Fruit fly (Drosophila melanogaster): ENCODE results near the gene Dscam4.

Gene Dscam4

DNA sequence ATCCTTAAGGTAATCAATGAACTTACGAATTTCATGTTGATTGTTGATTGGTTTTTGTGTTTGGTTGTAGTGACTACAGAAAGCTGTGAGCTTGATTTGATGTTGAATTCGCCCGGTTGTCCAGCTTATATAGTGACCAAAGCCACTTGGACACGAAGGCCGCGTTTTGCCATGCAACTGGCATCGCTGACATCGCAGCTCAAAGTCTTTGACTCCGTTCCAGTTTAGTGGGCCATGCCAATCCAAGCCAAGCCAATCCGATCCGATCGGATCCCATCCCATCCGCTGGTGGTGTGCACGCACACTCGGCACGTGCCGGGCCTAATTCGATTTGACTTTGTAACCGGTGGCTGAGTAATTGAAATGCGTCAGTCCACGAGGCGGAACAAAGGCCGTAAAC, 19.6 kb upstream of the Dscam4 start, which contains the start of gene CG13674:
CG13674 (minus strand) TSS at position 101 of the 400 bp plus-strand sequence.
- TF ChIP-seq tna (GFP tag; IDR thresholded peaks at IDR 0.05; ENCODE audit: partially characterized antibody): no peak
- TF ChIP-seq CG12769 (tag; optimal IDR thresholded peaks at IDR 0.05): no peak
- TF ChIP-seq CG1603 (tag; optimal IDR thresholded peaks at IDR 0.05): no peak
- TF ChIP-seq Hey (tag; optimal IDR thresholded peaks at IDR 0.05): peak; percentile 65

DNA sequence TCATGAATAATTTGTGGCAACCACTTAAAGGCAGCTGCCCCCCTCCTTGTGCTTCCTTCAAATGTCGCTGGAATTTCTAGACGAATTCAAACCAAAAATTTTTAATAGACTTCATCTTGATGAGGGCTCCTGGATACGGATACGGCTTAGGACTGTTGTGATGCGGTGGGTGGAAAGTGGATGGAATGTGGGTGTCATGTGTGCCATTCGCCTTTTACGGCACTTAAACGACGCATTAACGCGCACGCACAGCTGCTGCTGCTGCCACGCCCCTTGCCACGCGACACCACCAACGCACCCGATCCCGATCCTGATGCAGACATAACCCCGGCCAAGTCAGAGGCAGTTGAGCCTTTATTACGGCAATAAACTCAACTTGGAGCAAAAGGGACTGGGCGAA, 18.8 kb upstream of the Dscam4 start:
- TF ChIP-seq CG2116 (GFP tag; optimal IDR thresholded peaks at IDR 0.05): no peak
- peak; percentile 65 for TF ChIP-seq Hey (tag; optimal IDR thresholded peaks at IDR 0.05)
- TF ChIP-seq H15 (GFP tag; IDR thresholded peaks at IDR 0.05): no peak
- peak; percentile 71 for TF ChIP-seq sd (tag; optimal IDR thresholded peaks at IDR 0.05)
- no peak for TF ChIP-seq gro (GFP tag; optimal IDR thresholded peaks at IDR 0.05)
- peak; percentile 30 for TF ChIP-seq CG13894 (tag; optimal IDR thresholded peaks at IDR 0.05)
- TF ChIP-seq sna (GFP tag; IDR thresholded peaks at IDR 0.05; ENCODE audit: partially characterized antibody): no peak
- TF ChIP-seq Ets65A (GFP tag): peak; percentile 50
- no peak for TF ChIP-seq Oli (tag; optimal IDR thresholded peaks at IDR 0.05)
- no peak for TF ChIP-seq Hr3 (GFP tag; optimal IDR thresholded peaks at IDR 0.05)
- no peak for TF ChIP-seq CG14965 (GFP tag; optimal IDR thresholded peaks at IDR 0.05; ENCODE audit: borderline replicate concordance)
- TF ChIP-seq CG12942 (GFP tag; optimal IDR thresholded peaks at IDR 0.05): no peak
- peak; percentile 89 for TF ChIP-seq abd-A (tag; optimal IDR thresholded peaks at IDR 0.05)
- TF ChIP-seq danr (GFP tag; IDR thresholded peaks at IDR 0.05): no peak
- no peak for TF ChIP-seq Xrp1 (GFP tag; IDR thresholded peaks at IDR 0.05)
- no peak for TF ChIP-seq Aef1 (GFP tag; IDR thresholded peaks at IDR 0.05)
- TF ChIP-seq bsh (GFP tag; optimal IDR thresholded peaks at IDR 0.05): no peak
- TF ChIP-seq CG13775 (GFP tag; optimal IDR thresholded peaks at IDR 0.05): no peak
- no peak for TF ChIP-seq Sox100B (GFP tag; optimal IDR thresholded peaks at IDR 0.05)
- TF ChIP-seq CG34376 (GFP tag; optimal IDR thresholded peaks at IDR 0.05): no peak
- no peak for TF ChIP-seq Rx (GFP tag; IDR thresholded peaks at IDR 0.05)

DNA sequence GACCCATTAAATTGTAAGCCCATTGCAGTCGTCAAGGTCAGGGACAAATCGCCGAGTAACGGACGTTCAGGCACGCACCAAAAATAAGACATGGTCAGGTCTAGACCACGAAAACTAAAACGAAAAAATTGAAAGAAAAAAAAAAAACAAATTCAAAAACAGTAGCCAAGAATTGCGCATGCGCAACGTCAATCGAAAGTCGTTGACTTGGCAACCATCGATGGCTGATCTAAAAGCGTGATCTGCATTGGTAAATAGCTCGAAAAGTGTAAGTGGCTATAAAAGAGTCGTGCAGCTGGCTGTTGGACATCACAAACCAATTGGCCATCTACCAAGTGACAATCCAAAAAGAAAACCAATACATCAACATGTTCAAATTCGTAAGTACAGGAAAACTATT, 16.6 kb upstream of the Dscam4 start, which contains the start of gene CG13678:
CG13678 (plus strand) TSS at position 307 of the 400 bp plus-strand sequence.
- TF ChIP-seq ham (GFP tag; IDR thresholded peaks at IDR 0.05): no peak
- TF ChIP-seq CG2889 (GFP tag; IDR thresholded peaks at IDR 0.05): no peak
- no peak for TF ChIP-seq CG3847 (GFP tag; IDR thresholded peaks at IDR 0.05)
- TF ChIP-seq kni (GFP tag; optimal IDR thresholded peaks at IDR 0.05): peak; percentile 79
- TF ChIP-seq vvl (GFP tag; IDR thresholded peaks at IDR 0.05): 0 out of 2 replicates have a peak, but pooled peaks have one; percentile 44
- TF ChIP-seq Blimp-1 (GFP tag; optimal IDR thresholded peaks at IDR 0.05): peak; percentile 87

DNA sequence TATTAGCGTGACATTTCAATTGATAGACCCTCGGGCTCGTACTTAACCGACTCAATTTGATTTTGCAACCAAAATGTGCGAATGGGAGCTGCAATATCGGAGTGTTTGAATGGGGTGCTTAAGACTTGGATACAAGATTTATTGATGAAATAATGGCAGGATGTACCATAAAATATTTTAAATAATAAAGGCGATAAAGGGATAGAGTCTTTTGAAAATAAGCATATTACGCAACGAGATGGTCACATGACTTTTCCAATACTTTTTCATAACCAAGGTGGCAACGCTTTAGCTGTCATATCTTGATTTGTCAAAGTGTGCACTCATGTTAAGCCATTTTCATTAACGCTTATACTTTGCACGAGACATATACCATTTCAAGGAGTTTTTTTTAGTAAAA, 9.5 kb upstream of the Dscam4 start, which contains the start of gene eIF4E3:
eIF4E3 (plus strand) TSS at position 301 of the 400 bp plus-strand sequence.
- no peak for TF ChIP-seq CG12071 (GFP tag; optimal IDR thresholded peaks at IDR 0.05)
- TF ChIP-seq CG12219 (GFP tag; optimal IDR thresholded peaks at IDR 0.05): no peak
- TF ChIP-seq ro (GFP tag; IDR thresholded peaks at IDR 0.05): no peak
- TF ChIP-seq CG12299 (tag; optimal IDR thresholded peaks at IDR 0.05): no peak
- TF ChIP-seq gfzf (GFP tag; optimal IDR thresholded peaks at IDR 0.05): no peak
- TF ChIP-seq stwl (tag; optimal IDR thresholded peaks at IDR 0.05): peak; percentile 63
- TF ChIP-seq sd (tag; optimal IDR thresholded peaks at IDR 0.05): no peak
